Fruit fly (Drosophila melanogaster): Measurements from ENCODE around the gene Naa20A.

DNA sequence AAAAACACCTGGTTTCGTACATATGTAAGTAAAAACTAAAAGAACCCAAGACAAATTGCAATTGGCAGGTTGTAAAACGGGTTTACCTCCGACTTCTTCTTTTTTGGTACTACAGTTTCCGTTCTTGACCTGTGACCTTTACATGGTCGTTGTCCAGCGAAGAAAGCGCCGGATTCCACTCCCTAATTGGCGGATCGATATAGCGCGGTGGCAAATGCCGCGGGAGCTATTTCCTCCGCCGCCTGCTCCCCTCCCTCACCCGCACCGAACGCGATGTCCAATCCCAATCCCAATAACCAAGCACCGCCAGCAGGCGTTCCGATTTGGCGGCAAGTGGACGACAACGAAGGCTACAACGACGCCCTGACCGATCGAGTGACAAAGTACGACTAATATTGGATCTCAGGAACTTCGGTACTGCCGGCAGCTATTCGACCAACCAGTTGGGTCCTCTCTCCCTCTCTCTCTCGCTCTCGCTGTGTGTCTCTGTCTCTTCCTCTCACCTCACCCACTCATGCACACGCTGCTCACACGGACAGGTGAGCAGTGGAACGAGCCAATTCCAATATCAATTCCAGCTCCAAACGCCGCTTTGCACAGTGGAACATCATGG is 39.8 kb upstream of the Naa20A start:
- no peak for TF ChIP-seq usp (GFP tag; optimal IDR thresholded peaks at IDR 0.05)
- no peak for TF ChIP-seq lola (GFP tag; optimal IDR thresholded peaks at IDR 0.05)
- TF ChIP-seq pan (optimal IDR thresholded peaks at IDR 0.05): no peak
- TF ChIP-seq N (GFP tag; optimal IDR thresholded peaks at IDR 0.05): no peak

Data from whole organism, wandering third instar larva.